Worm (Caenorhabditis elegans) whole organism, mixed stage, embryonic: Measurements from ENCODE around the gene npr-36.

Experiments used
- elt-1 ChIP-seq: sonication (generic microtip); optimal IDR thresholded peaks from 2 replicates; lab custom pipeline; 2017; ENCODE audit warnings: missing genetic modification characterization, mild to moderate bottlenecking, missing compliant biosample characterization, antibody characterized with exemption, moderate library complexity, borderline replicate concordance; ENCODE audit not compliant: insufficient read depth
- elt-3 ChIP-seq: fragments of 150-350 bp; optimal IDR thresholded peaks from 2 replicates; lab custom pipeline; 2014; ENCODE audit warnings: missing biosample characterization, missing genetic modification characterization
- nhr-28 ChIP-seq: fragments of 150-350 bp; optimal IDR thresholded peaks from 2 replicates; lab custom pipeline; 2014; ENCODE audit warnings: missing biosample characterization, missing genetic modification characterization
- nhr-76 ChIP-seq: sonication (generic microtip); optimal IDR thresholded peaks from 2 replicates; lab custom pipeline; 2017; ENCODE audit warnings: missing biosample characterization, missing genetic modification characterization
- sem-2 ChIP-seq: fragments of 200-800 bp; sonication (Bioruptor generic); optimal IDR thresholded peaks from 2 replicates; lab custom pipeline; 2018; ENCODE audit warnings: mild to moderate bottlenecking, missing genetic modification characterization, missing compliant biosample characterization

- no peak for TF ChIP-seq elt-3 (tag; lab: Kevin White, UChicago)
- TF ChIP-seq nhr-28 (tag; lab: Kevin White, UChicago), result no peak
- TF ChIP-seq nhr-76 (tag; lab: Kevin White, UChicago), result no peak
- no peak for TF ChIP-seq sem-2 (GFP tag; lab: Kevin White, UChicago)
- TF ChIP-seq elt-1, result no peak
These were observed 29.0 kb upstream of the npr-36 start for ce11 chrX:17330574-17330973.
